Fruit fly (Drosophila melanogaster) whole organism, embryonic: Measurements from ENCODE around the gene Kal1.
A peak's percentile ranks its signal among the peaks of the same experiment; 100 is the strongest.

Source experiments
- Aef1 ChIP-seq: fragments of 200-800 bp; sonication (Bioruptor generic); IDR thresholded peaks from 3 replicates; pipeline ENCODE4 v1.3.6; 2022; ENCODE audit warnings: missing biosample characterization, missing genetic modification characterization
- Asciz ChIP-seq: fragments of 200-800 bp; sonication (Bioruptor generic); optimal IDR thresholded peaks from 2 replicates; lab custom pipeline; 2017; ENCODE audit warnings: missing biosample characterization, mild to moderate bottlenecking, missing genetic modification characterization, missing genetic modification reagents
- CG10959 ChIP-seq: fragments of 200-800 bp; sonication (Bioruptor generic); IDR thresholded peaks from 2 replicates; pipeline ENCODE4 v1.3.6; 2022; ENCODE audit warnings: missing biosample characterization, missing genetic modification characterization
- CG12104 ChIP-seq: fragments of 200-800 bp; sonication (Bioruptor generic); optimal IDR thresholded peaks from 3 replicates; lab custom pipeline; 2016; ENCODE audit warnings: missing biosample characterization, missing genetic modification characterization
- CG12299 ChIP-seq: fragments of 200-800 bp; sonication (Bioruptor generic); optimal IDR thresholded peaks from 2 replicates; lab custom pipeline; 2018; ENCODE audit warnings: missing biosample characterization, mild to moderate bottlenecking, missing genetic modification characterization
- CG14860 ChIP-seq: fragments of 200-800 bp; sonication (Bioruptor generic); IDR thresholded peaks from 3 replicates; pipeline ENCODE4 v1.3.6; 2022; ENCODE audit warnings: missing biosample characterization, missing genetic modification characterization; ENCODE audit not compliant: partially characterized antibody
- CG17186 ChIP-seq: fragments of 200-800 bp; sonication (Bioruptor generic); optimal IDR thresholded peaks from 3 replicates; lab custom pipeline; 2017; ENCODE audit warnings: missing biosample characterization, missing genetic modification reagents, missing genetic modification characterization
- CG2129 ChIP-seq: fragments of 200-800 bp; sonication (Bioruptor generic); IDR thresholded peaks from 2 replicates; pipeline ENCODE4 v1.3.6; 2022; ENCODE audit warnings: missing biosample characterization, missing genetic modification characterization; ENCODE audit not compliant: partially characterized antibody
- CG2678 ChIP-seq: fragments of 200-800 bp; sonication (Bioruptor generic); optimal IDR thresholded peaks from 3 replicates; lab custom pipeline; 2019; ENCODE audit warnings: missing biosample characterization, mild to moderate bottlenecking, missing genetic modification characterization, moderate library complexity
- CG32532 ChIP-seq: fragments of 200-800 bp; sonication (Bioruptor generic); IDR thresholded peaks from 2 replicates; pipeline ENCODE4 v1.3.6; 2022; ENCODE audit warnings: missing biosample characterization, missing genetic modification characterization
- CG32767 ChIP-seq: fragments of 200-800 bp; sonication (Bioruptor generic); IDR thresholded peaks from 2 replicates; pipeline ENCODE4 v1.3.6; 2022; ENCODE audit warnings: missing biosample characterization, missing genetic modification characterization
- CG32772 ChIP-seq: fragments of 200-800 bp; sonication (Bioruptor generic); IDR thresholded peaks from 2 replicates; pipeline ENCODE4 v1.3.6; 2022; ENCODE audit warnings: missing biosample characterization, missing genetic modification characterization
- CG3281 ChIP-seq: fragments of 200-800 bp; sonication (Bioruptor generic); optimal IDR thresholded peaks from 3 replicates; lab custom pipeline; 2017; ENCODE audit warnings: missing biosample characterization, mild to moderate bottlenecking, missing genetic modification characterization
- CG33557 ChIP-seq: fragments of 200-800 bp; sonication (Bioruptor generic); optimal IDR thresholded peaks from 2 replicates; lab custom pipeline; 2019; ENCODE audit warnings: missing biosample characterization, mild to moderate bottlenecking, missing genetic modification characterization, moderate library complexity
- CG3407 ChIP-seq: fragments of 200-800 bp; sonication (Bioruptor generic); optimal IDR thresholded peaks from 2 replicates; lab custom pipeline; 2018; ENCODE audit warnings: missing biosample characterization, mild to moderate bottlenecking, missing genetic modification characterization
- CG4282 ChIP-seq: fragments of 200-800 bp; sonication (Bioruptor generic); optimal IDR thresholded peaks from 2 replicates; lab custom pipeline; 2016; ENCODE audit warnings: missing biosample characterization, missing genetic modification characterization
- CG4730 ChIP-seq: fragments of 200-800 bp; sonication (Bioruptor generic); IDR thresholded peaks from 2 replicates; pipeline ENCODE4 v1.3.6; 2022; ENCODE audit warnings: missing biosample characterization, missing genetic modification characterization
- CG5180 ChIP-seq: fragments of 200-800 bp; sonication (Bioruptor generic); optimal IDR thresholded peaks from 3 replicates; lab custom pipeline; 2017; ENCODE audit warnings: missing biosample characterization, missing genetic modification characterization, mild to moderate bottlenecking, moderate library complexity, missing genetic modification reagents
- CG7745 ChIP-seq: fragments of 200-800 bp; sonication (Bioruptor generic); optimal IDR thresholded peaks from 2 replicates; lab custom pipeline; 2018; ENCODE audit warnings: missing biosample characterization, mild to moderate bottlenecking, missing genetic modification characterization, moderate library complexity
- CG7963 ChIP-seq: fragments of 200-800 bp; sonication (Bioruptor generic); IDR thresholded peaks from 3 replicates; pipeline ENCODE4 v1.3.6; 2022; ENCODE audit warnings: missing biosample characterization, missing genetic modification characterization; ENCODE audit not compliant: partially characterized antibody
- CG8944 ChIP-seq: fragments of 200-800 bp; sonication (Bioruptor generic); optimal IDR thresholded peaks from 3 replicates; lab custom pipeline; 2016; ENCODE audit warnings: missing biosample characterization, missing genetic modification characterization
- CG9609 ChIP-seq: fragments of 200-800 bp; sonication (Bioruptor generic); optimal IDR thresholded peaks from 3 replicates; lab custom pipeline; 2016; ENCODE audit warnings: missing biosample characterization, missing genetic modification characterization
- Chrac-16 ChIP-seq: fragments of 200-800 bp; sonication (Bioruptor generic); optimal IDR thresholded peaks from 3 replicates; lab custom pipeline; 2016; ENCODE audit warnings: missing biosample characterization, missing genetic modification characterization
- Drgx ChIP-seq: fragments of 200-800 bp; sonication (Bioruptor generic); IDR thresholded peaks from 2 replicates; pipeline ENCODE4 v1.3.6; 2022; ENCODE audit warnings: missing biosample characterization, missing genetic modification characterization
- ERR ChIP-seq: fragments of 200-800 bp; sonication (Bioruptor generic); optimal IDR thresholded peaks from 2 replicates; lab custom pipeline; 2016; ENCODE audit warnings: missing biosample characterization, missing genetic modification characterization
- HLH3B ChIP-seq: fragments of 200-800 bp; sonication (Bioruptor generic); IDR thresholded peaks from 2 replicates; pipeline ENCODE4 v1.3.6; 2022; ENCODE audit warnings: missing biosample characterization, missing genetic modification characterization
- Mad ChIP-seq: fragments of 200-800 bp; sonication (Bioruptor generic); optimal IDR thresholded peaks from 2 replicates; lab custom pipeline; 2016; ENCODE audit warnings: missing biosample characterization, missing genetic modification characterization
- Max ChIP-seq: fragments of 200-800 bp; sonication (Bioruptor generic); optimal IDR thresholded peaks from 2 replicates; lab custom pipeline; 2016; ENCODE audit warnings: missing biosample characterization, mild to moderate bottlenecking, missing genetic modification characterization
- Nf-YB ChIP-seq: fragments of 200-800 bp; sonication (Bioruptor generic); optimal IDR thresholded peaks from 3 replicates; lab custom pipeline; 2019; ENCODE audit warnings: missing biosample characterization, mild to moderate bottlenecking, missing genetic modification characterization, moderate library complexity
- Scr ChIP-seq: fragments of 200-800 bp; sonication (Bioruptor generic); IDR thresholded peaks from 2 replicates; pipeline ENCODE4 v1.3.6; 2022; ENCODE audit warnings: missing biosample characterization, missing genetic modification characterization; ENCODE audit not compliant: partially characterized antibody
- Sry-δ ChIP-seq: fragments of 200-800 bp; sonication (Bioruptor generic); optimal IDR thresholded peaks from 2 replicates; lab custom pipeline; 2016; ENCODE audit warnings: missing biosample characterization, missing genetic modification characterization
- Tbp ChIP-seq: fragments of >200 bp; optimal IDR thresholded peaks from 2 replicates; lab custom pipeline; 2018; ENCODE audit warnings: missing biosample characterization, missing genetic modification characterization
- ase ChIP-seq: fragments of 200-800 bp; sonication (Bioruptor generic); IDR thresholded peaks from 3 replicates; pipeline ENCODE4 v1.3.6; 2022; ENCODE audit warnings: missing biosample characterization, missing genetic modification characterization
- ems ChIP-seq: fragments of 200-800 bp; sonication (Bioruptor generic); optimal IDR thresholded peaks from 3 replicates; lab custom pipeline; 2016; ENCODE audit warnings: missing biosample characterization, missing genetic modification characterization
- esg ChIP-seq: fragments of 200-800 bp; sonication (Bioruptor generic); conservative IDR thresholded peaks from 2 replicates; pipeline ENCODE4 v1.3.6; 2022; ENCODE audit warnings: missing biosample characterization, missing genetic modification characterization
- exex ChIP-seq: fragments of 200-800 bp; sonication (Bioruptor generic); optimal IDR thresholded peaks from 4 replicates; lab custom pipeline; 2018; ENCODE audit warnings: missing biosample characterization, mild to moderate bottlenecking, missing genetic modification characterization, moderate library complexity
- fd102C ChIP-seq: fragments of 200-800 bp; sonication (Bioruptor generic); optimal IDR thresholded peaks from 2 replicates; lab custom pipeline; 2018; ENCODE audit warnings: missing biosample characterization, mild to moderate bottlenecking, missing genetic modification characterization, moderate library complexity
- fu2 ChIP-seq: fragments of 200-800 bp; sonication (Bioruptor generic); optimal IDR thresholded peaks from 2 replicates; lab custom pipeline; 2016; ENCODE audit warnings: missing biosample characterization, missing genetic modification characterization
- gsb ChIP-seq: fragments of 200-800 bp; sonication (Bioruptor generic); IDR thresholded peaks from 2 replicates; pipeline ENCODE4 v1.3.6; 2022; ENCODE audit warnings: missing biosample characterization, missing genetic modification characterization
- insv ChIP-seq, 2 experiments: fragments of 200-800 bp; sonication (Bioruptor generic); optimal IDR thresholded peaks; 3 replicates each; lab custom pipeline; 2016 to 2018; ENCODE audit warnings: missing biosample characterization in 2 of 2, missing genetic modification characterization in 2 of 2
- lilli ChIP-seq: fragments of 200-800 bp; sonication (Bioruptor generic); optimal IDR thresholded peaks from 3 replicates; lab custom pipeline; 2016; ENCODE audit warnings: missing biosample characterization, missing genetic modification characterization
- lola ChIP-seq, 3 experiments: fragments of >200 bp in 2 of 3; fragments of 200-800 bp in 1 of 3; sonication (Bioruptor generic) in 1 of 3; optimal IDR thresholded peaks; 2 replicates each; lab custom pipeline; 2017 to 2019; ENCODE audit warnings: missing biosample characterization in 3 of 3, missing genetic modification characterization in 3 of 3, mild to moderate bottlenecking in 1 of 3, moderate library complexity in 1 of 3
- mam ChIP-seq: fragments of 200-800 bp; sonication (Bioruptor generic); optimal IDR thresholded peaks from 3 replicates; lab custom pipeline; 2016; ENCODE audit warnings: missing biosample characterization, missing genetic modification characterization
- nom ChIP-seq: fragments of 200-800 bp; sonication (Bioruptor generic); optimal IDR thresholded peaks from 2 replicates; lab custom pipeline; 2017; ENCODE audit warnings: missing biosample characterization, missing genetic modification characterization, mild to moderate bottlenecking, moderate library complexity, missing genetic modification reagents
- sisA ChIP-seq: fragments of 200-800 bp; sonication (Bioruptor generic); IDR thresholded peaks from 2 replicates; pipeline ENCODE4 v1.3.6; 2022; ENCODE audit warnings: missing biosample characterization, missing genetic modification characterization
- slp2 ChIP-seq: fragments of 200-800 bp; sonication (Bioruptor generic); optimal IDR thresholded peaks from 2 replicates; lab custom pipeline; 2016; ENCODE audit warnings: missing biosample characterization, missing genetic modification characterization
- sna ChIP-seq: fragments of 200-800 bp; sonication (Bioruptor generic); IDR thresholded peaks from 2 replicates; pipeline ENCODE4 v1.3.6; 2022; ENCODE audit warnings: missing biosample characterization, missing genetic modification characterization; ENCODE audit not compliant: partially characterized antibody
- sug ChIP-seq: fragments of 200-800 bp; optimal IDR thresholded peaks from 2 replicates; lab custom pipeline; 2019; ENCODE audit warnings: missing biosample characterization, mild to moderate bottlenecking, missing genetic modification characterization, moderate library complexity
- wek ChIP-seq: fragments of 200-800 bp; sonication (Bioruptor generic); optimal IDR thresholded peaks from 3 replicates; lab custom pipeline; 2018; ENCODE audit warnings: missing biosample characterization, mild to moderate bottlenecking, missing genetic modification characterization, moderate library complexity
- yki ChIP-seq: fragments of >200 bp; optimal IDR thresholded peaks from 3 replicates; lab custom pipeline; 2018

The Kal1 gene

dm6 chr3R:24161173-24161811, 20.1 kb downstream of the Kal1 start, which contains the start of the genes Myo95E and TBC1d7 (continued):
- TF ChIP-seq CG12299 (peak; percentile 79), nom (GFP tag; lab: Kevin White, UChicago) (peak; percentile 48), fd102C (GFP tag; lab: Kevin White, UChicago) (peak; percentile 35), HLH3B (GFP tag; lab: Robert Waterston, UW) (peak; percentile 91), Mad (GFP tag; lab: Kevin White, UChicago) (peak; percentile 60), CG32772 (GFP tag; lab: Robert Waterston, UW) (peak; percentile 93), wek (GFP tag; lab: Kevin White, UChicago) (no peak), lilli (GFP tag; lab: Kevin White, UChicago) (peak; percentile 79), lola (GFP tag; optimal IDR thresholded peaks at IDR 0.05; lab: Kevin White, UChicago) (peak in 1 of 3 experiments; percentile 83), CG8944 (GFP tag; lab: Kevin White, UChicago) (peak; percentile 41), CG14860 (peak; percentile 55; the same call in 2 of the 3 replicates), CG10959 (GFP tag; lab: Robert Waterston, UW) (peak; percentile 89), CG3281 (GFP tag; lab: Kevin White, UChicago) (peak; percentile 86), esg (peak; percentile 95), Max (peak; percentile 85), CG9609 (GFP tag; lab: Kevin White, UChicago) (peak; percentile 18), CG5180 (GFP tag; lab: Kevin White, UChicago) (no peak), sna (peak; percentile 66; the same call in 1 of the 2 replicates), CG32532 (GFP tag; lab: Robert Waterston, UW) (peak; percentile 92), Scr (peak; percentile 80), Drgx (peak; percentile 89), CG2129 (peak; percentile 59), Chrac-16 (peak; percentile 86), sug (peak; percentile 86), ase (GFP tag; lab: Robert Waterston, UW) (peak; percentile 75), CG32767 (GFP tag; lab: Robert Waterston, UW) (peak; percentile 91), CG33557 (GFP tag; lab: Kevin White, UChicago) (peak; percentile 66), Tbp (no peak), CG2678 (peak; percentile 92), Sry-δ (GFP tag; lab: Kevin White, UChicago) (peak; percentile 80), yki (lab: Kevin White, UChicago) (no peak), sisA (peak; percentile 90), insv (GFP tag; optimal IDR thresholded peaks at IDR 0.05; lab: Kevin White, UChicago) (no peak), CG3407 (GFP tag; lab: Kevin White, UChicago) (peak; percentile 61), CG12104 (GFP tag; lab: Kevin White, UChicago) (peak; percentile 81), CG4282 (GFP tag; lab: Kevin White, UChicago) (no peak), CG4730 (GFP tag; lab: Robert Waterston, UW) (peak; percentile 93), fu2 (GFP tag; lab: Kevin White, UChicago) (no peak), slp2 (GFP tag; lab: Kevin White, UChicago) (no peak), ERR (no peak), gsb (peak; percentile 89), CG7745 (no peak), CG7963 (GFP tag; lab: Robert Waterston, UW) (0 out of 3 replicates have a peak, but pooled peaks have one; percentile 11), Nf-YB (GFP tag; lab: Kevin White, UChicago) (peak; percentile 70), CG17186 (GFP tag; lab: Kevin White, UChicago) (peak; percentile 42), ems (GFP tag; lab: Kevin White, UChicago) (peak; percentile 50), Aef1 (GFP tag; lab: Robert Waterston, UW) (peak; percentile 97), mam (peak; percentile 56), Asciz (GFP tag; lab: Kevin White, UChicago) (no peak), exex (peak; percentile 53)
